In the genomic region with DNA sequence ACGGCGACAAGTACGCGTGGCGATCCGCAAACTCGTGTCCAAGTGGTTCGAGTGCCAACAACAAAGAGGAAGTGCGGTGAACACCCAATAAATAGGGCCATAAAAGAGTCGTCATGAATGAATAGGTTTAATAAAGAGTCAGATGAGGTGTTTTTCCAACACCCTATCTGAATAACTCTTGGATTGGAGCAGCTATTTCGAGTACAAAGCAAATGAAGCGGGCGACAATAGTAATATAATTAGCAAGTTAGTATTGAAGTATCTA, we compare ENCODE assay signal across 3 fruit fly cellular contexts.
TF ChIP-seq lines count a peak whose summit lies in the region.

No protein-coding gene starts in this region.

- TF ChIP-seq CTCF in whole organism, embryonic (GFP tag; optimal IDR thresholded peaks at IDR 0.05; lab: Kevin White, UChicago), result no peak

TF ChIP-seq in whole organism, adult, 20 proteins besides CTCF, POLR2A, EP300 and RAD21:
- TF ChIP-seq ovo (GFP tag; optimal IDR thresholded peaks at IDR 0.05; lab: Kevin White, UChicago) (no peak), CG7045 (GFP tag; optimal IDR thresholded peaks at IDR 0.05; lab: Kevin White, UChicago) (no peak), tj (GFP tag; optimal IDR thresholded peaks at IDR 0.05; lab: Kevin White, UChicago) (no peak), CG33017 (tag; optimal IDR thresholded peaks at IDR 0.05; lab: Kevin White, UChicago) (peak; percentile 16), cic (GFP tag; optimal IDR thresholded peaks at IDR 0.05; lab: Kevin White, UChicago) (peak; percentile 79), toe (GFP tag; optimal IDR thresholded peaks at IDR 0.05; lab: Kevin White, UChicago) (no peak), Mnt (GFP tag; optimal IDR thresholded peaks at IDR 0.05; lab: Kevin White, UChicago) (peak; percentile 17)

TF ChIP-seq in whole organism, embryonic, 481 proteins besides CTCF, POLR2A, EP300 and RAD21:
- TF ChIP-seq HHEX (GFP tag; optimal IDR thresholded peaks at IDR 0.05; lab: Kevin White, UChicago), result no peak
- peak; percentile 11 for TF ChIP-seq mirr (GFP tag; optimal IDR thresholded peaks at IDR 0.05; lab: Kevin White, UChicago)
- TF ChIP-seq CG32532 (GFP tag; IDR thresholded peaks at IDR 0.05; lab: Robert Waterston, UW), result no peak
- TF ChIP-seq exex (tag; optimal IDR thresholded peaks at IDR 0.05; lab: Kevin White, UChicago), result peak; percentile 28
- TF ChIP-seq B-H1 (GFP tag; IDR thresholded peaks at IDR 0.05; lab: Robert Waterston, UW), result no peak
- TF ChIP-seq scrt (GFP tag; optimal IDR thresholded peaks at IDR 0.05; lab: Kevin White, UChicago), result no peak
- no peak for TF ChIP-seq zen (tag; optimal IDR thresholded peaks at IDR 0.05; lab: Kevin White, UChicago)
- peak; percentile 66 for TF ChIP-seq Med (GFP tag; lab: Kevin White, UChicago)
- no peak for TF ChIP-seq CG10209 (GFP tag; optimal IDR thresholded peaks at IDR 0.05; lab: Kevin White, UChicago)
- TF ChIP-seq da (GFP tag; optimal IDR thresholded peaks at IDR 0.05; lab: Kevin White, UChicago), result no peak
- TF ChIP-seq ERR (GFP tag; optimal IDR thresholded peaks at IDR 0.05; lab: Kevin White, UChicago), result no peak
- TF ChIP-seq CG8478 (optimal IDR thresholded peaks at IDR 0.05; lab: Kevin White, UChicago), result no peak
- no peak for TF ChIP-seq CG13424 (tag; optimal IDR thresholded peaks at IDR 0.05; lab: Kevin White, UChicago)
- TF ChIP-seq Pdp1 (GFP tag; optimal IDR thresholded peaks at IDR 0.05; lab: Kevin White, UChicago), result no peak
- no peak for TF ChIP-seq Sry-δ (GFP tag; optimal IDR thresholded peaks at IDR 0.05; lab: Kevin White, UChicago)
- peak; percentile 46 for TF ChIP-seq cad (GFP tag; optimal IDR thresholded peaks at IDR 0.05; lab: Kevin White, UChicago)
- TF ChIP-seq ham (GFP tag; IDR thresholded peaks at IDR 0.05; lab: Robert Waterston, UW), result no peak
- TF ChIP-seq Mrtf (GFP tag; IDR thresholded peaks at IDR 0.05; lab: Robert Waterston, UW), result no peak
- TF ChIP-seq Hey (tag; optimal IDR thresholded peaks at IDR 0.05; lab: Kevin White, UChicago), result peak; percentile 12
- TF ChIP-seq CG7963 (GFP tag; IDR thresholded peaks at IDR 0.05; lab: Robert Waterston, UW; ENCODE audit: partially characterized antibody), result no peak
- no peak for TF ChIP-seq ind (GFP tag; optimal IDR thresholded peaks at IDR 0.05; lab: Kevin White, UChicago)
- TF ChIP-seq CG12219 (GFP tag; optimal IDR thresholded peaks at IDR 0.05; lab: Kevin White, UChicago), result no peak
- TF ChIP-seq Sox102F (GFP tag; optimal IDR thresholded peaks at IDR 0.05; lab: Kevin White, UChicago), result no peak
- no peak for TF ChIP-seq CG14860 (GFP tag; IDR thresholded peaks at IDR 0.05; lab: Robert Waterston, UW; ENCODE audit: partially characterized antibody)
- no peak for TF ChIP-seq ranshi (GFP tag; IDR thresholded peaks at IDR 0.05; lab: Robert Waterston, UW)
- TF ChIP-seq CG2202 (tag; optimal IDR thresholded peaks at IDR 0.05; lab: Kevin White, UChicago), result no peak
- no peak for TF ChIP-seq CG13123 (GFP tag; optimal IDR thresholded peaks at IDR 0.05; lab: Kevin White, UChicago)
- TF ChIP-seq CG14441 (GFP tag; IDR thresholded peaks at IDR 0.05; lab: Robert Waterston, UW), result no peak
- no peak for TF ChIP-seq CG9437 (GFP tag; optimal IDR thresholded peaks at IDR 0.05; lab: Kevin White, UChicago)
- TF ChIP-seq Hsf (GFP tag; optimal IDR thresholded peaks at IDR 0.05; lab: Kevin White, UChicago), result no peak
- TF ChIP-seq CG8290 (GFP tag; optimal IDR thresholded peaks at IDR 0.05; lab: Kevin White, UChicago), result no peak
- TF ChIP-seq CG8290 (tag; optimal IDR thresholded peaks at IDR 0.05; lab: Kevin White, UChicago), result peak in 1 of 2 experiments; percentile 11
- TF ChIP-seq TFAM (GFP tag; optimal IDR thresholded peaks at IDR 0.05; lab: Kevin White, UChicago), result no peak
- no peak for TF ChIP-seq CG1792 (GFP tag; optimal IDR thresholded peaks at IDR 0.05; lab: Kevin White, UChicago)
- TF ChIP-seq CG18262 (tag; optimal IDR thresholded peaks at IDR 0.05; lab: Kevin White, UChicago), result no peak
- TF ChIP-seq pfk (GFP tag; optimal IDR thresholded peaks at IDR 0.05; lab: Kevin White, UChicago), result no peak
- TF ChIP-seq CG3726 (GFP tag; IDR thresholded peaks at IDR 0.05; lab: Robert Waterston, UW), result no peak

TF ChIP-seq in whole organism, wandering third instar larva, 38 proteins besides CTCF, POLR2A, EP300 and RAD21:
- TF ChIP-seq Abd-B (GFP tag; optimal IDR thresholded peaks at IDR 0.05; lab: Kevin White, UChicago), result no peak
- TF ChIP-seq Hr78 (GFP tag; optimal IDR thresholded peaks at IDR 0.05; lab: Kevin White, UChicago), result no peak
- TF ChIP-seq Sp1 (GFP tag; optimal IDR thresholded peaks at IDR 0.05; lab: Kevin White, UChicago), result peak; percentile 11
- TF ChIP-seq dsf (GFP tag; optimal IDR thresholded peaks at IDR 0.05; lab: Kevin White, UChicago; ENCODE audit: borderline replicate concordance), result no peak
- no peak for TF ChIP-seq lola (GFP tag; optimal IDR thresholded peaks at IDR 0.05; lab: Kevin White, UChicago)
- no peak for TF ChIP-seq Dfd (GFP tag; optimal IDR thresholded peaks at IDR 0.05; lab: Kevin White, UChicago)
- TF ChIP-seq fru (GFP tag; optimal IDR thresholded peaks at IDR 0.05; lab: Kevin White, UChicago), result no peak
- TF ChIP-seq h (GFP tag; optimal IDR thresholded peaks at IDR 0.05; lab: Kevin White, UChicago), result peak; percentile 73
- no peak for TF ChIP-seq dmrt93B (GFP tag; optimal IDR thresholded peaks at IDR 0.05; lab: Kevin White, UChicago)
- TF ChIP-seq foxo (GFP tag; optimal IDR thresholded peaks at IDR 0.05; lab: Kevin White, UChicago), result no peak
- TF ChIP-seq sv (GFP tag; optimal IDR thresholded peaks at IDR 0.05; lab: Kevin White, UChicago), result no peak
- no peak for TF ChIP-seq CG9705 (GFP tag; optimal IDR thresholded peaks at IDR 0.05; lab: Kevin White, UChicago)
- no peak for TF ChIP-seq dl (GFP tag; optimal IDR thresholded peaks at IDR 0.05; lab: Kevin White, UChicago; ENCODE audit: insufficient read depth in 1 of 2, partially characterized antibody in 2 of 2)
- TF ChIP-seq CG32264 (GFP tag; optimal IDR thresholded peaks at IDR 0.05; lab: Kevin White, UChicago), result no peak
- no peak for TF ChIP-seq rgr (GFP tag; optimal IDR thresholded peaks at IDR 0.05; lab: Kevin White, UChicago)
- no peak for TF ChIP-seq Rel (GFP tag; optimal IDR thresholded peaks at IDR 0.05; lab: Kevin White, UChicago)
- peak; percentile 0 for TF ChIP-seq Rel (tag; optimal IDR thresholded peaks at IDR 0.05; lab: Kevin White, UChicago)
TF ChIP-seq in whole organism, wandering third instar larva: peak in this region for 3.
